Fruit fly (Drosophila melanogaster): ENCODE measurements around the gene PDZ-GEF.

PDZ-GEF gene

DNA sequence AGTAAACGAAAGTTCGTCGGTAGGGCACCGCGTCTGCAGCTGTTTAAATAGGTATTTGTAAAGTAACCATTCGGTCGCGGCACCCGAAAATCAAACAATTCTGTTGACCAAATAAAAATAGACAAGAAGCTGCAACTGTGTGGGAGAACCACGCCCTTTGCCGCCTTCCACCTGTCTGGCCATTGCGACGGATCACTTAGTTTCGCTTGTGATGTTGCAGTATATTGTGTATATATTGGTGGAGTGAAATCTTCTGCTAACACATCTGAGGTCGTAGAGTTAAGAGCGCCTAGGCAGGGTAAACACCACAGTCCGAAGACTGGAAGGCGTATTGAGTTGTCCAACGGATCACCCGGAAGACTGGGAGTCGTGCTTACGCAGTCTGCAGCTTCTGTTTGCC lies 40.2 kb upstream of the PDZ-GEF start (continued):
- TF ChIP-seq CG5953 (GFP tag; IDR thresholded peaks at IDR 0.05): no peak
- no peak for TF ChIP-seq tup (GFP tag; optimal IDR thresholded peaks at IDR 0.05)
- no peak for TF ChIP-seq Bgb (GFP tag; IDR thresholded peaks at IDR 0.05; ENCODE audit: partially characterized antibody)
- TF ChIP-seq Doc3 (GFP tag; IDR thresholded peaks at IDR 0.05; ENCODE audit: partially characterized antibody): no peak
- no peak for TF ChIP-seq CG17912 (GFP tag; optimal IDR thresholded peaks at IDR 0.05)
- peak; percentile 29 for TF ChIP-seq CG8388 (GFP tag; optimal IDR thresholded peaks at IDR 0.05)
- TF ChIP-seq CG14014 (GFP tag; IDR thresholded peaks at IDR 0.05): no peak
- TF ChIP-seq ro (GFP tag; IDR thresholded peaks at IDR 0.05): no peak
- TF ChIP-seq NFAT (GFP tag; IDR thresholded peaks at IDR 0.05): no peak
- TF ChIP-seq emc (GFP tag; optimal IDR thresholded peaks at IDR 0.05): no peak
- TF ChIP-seq CG11093 (GFP tag; IDR thresholded peaks at IDR 0.05): no peak
- no peak; the same call in 1 of the 2 replicates for TF ChIP-seq CG9932 (GFP tag; IDR thresholded peaks at IDR 0.05)
- TF ChIP-seq hbn (GFP tag; IDR thresholded peaks at IDR 0.05; ENCODE audit: partially characterized antibody): no peak
- TF ChIP-seq en (GFP tag; optimal IDR thresholded peaks at IDR 0.05): no peak
- peak; percentile 32 for TF ChIP-seq CG11504 (tag; optimal IDR thresholded peaks at IDR 0.05)
- TF ChIP-seq YL-1 (GFP tag; optimal IDR thresholded peaks at IDR 0.05): peak; percentile 22
- TF ChIP-seq gcm2 (GFP tag; optimal IDR thresholded peaks at IDR 0.05): no peak
- TF ChIP-seq ac (GFP tag; optimal IDR thresholded peaks at IDR 0.05): no peak
- TF ChIP-seq jumu (GFP tag; optimal IDR thresholded peaks at IDR 0.05): no peak
- TF ChIP-seq Nf-YA (GFP tag; IDR thresholded peaks at IDR 0.05): no peak
- TF ChIP-seq CG6683 (GFP tag; optimal IDR thresholded peaks at IDR 0.05): no peak
- TF ChIP-seq lov (optimal IDR thresholded peaks at IDR 0.05): no peak
- no peak for TF ChIP-seq lov (GFP tag; IDR thresholded peaks at IDR 0.05)
- TF ChIP-seq ems (GFP tag; optimal IDR thresholded peaks at IDR 0.05): no peak
- no peak for TF ChIP-seq Myb (GFP tag; optimal IDR thresholded peaks at IDR 0.05)
- no peak for TF ChIP-seq sd (tag; optimal IDR thresholded peaks at IDR 0.05)
- no peak for TF ChIP-seq CG10565 (GFP tag; optimal IDR thresholded peaks at IDR 0.05)
- TF ChIP-seq prd (optimal IDR thresholded peaks at IDR 0.05): no peak
- no peak for TF ChIP-seq prd (GFP tag; IDR thresholded peaks at IDR 0.05)
- TF ChIP-seq lab (GFP tag; optimal IDR thresholded peaks at IDR 0.05): peak; percentile 52
- no peak for TF ChIP-seq CG6175 (GFP tag; IDR thresholded peaks at IDR 0.05)
- peak; percentile 67 for TF ChIP-seq Asciz (GFP tag; optimal IDR thresholded peaks at IDR 0.05)
- no peak for TF ChIP-seq dysf (GFP tag; IDR thresholded peaks at IDR 0.05)
- TF ChIP-seq pita (GFP tag; optimal IDR thresholded peaks at IDR 0.05): no peak
- 0 out of 2 replicates have a peak, but pooled peaks have one; percentile 10 for TF ChIP-seq danr (GFP tag; IDR thresholded peaks at IDR 0.05)
- peak; percentile 56 for TF ChIP-seq CG1529 (GFP tag; optimal IDR thresholded peaks at IDR 0.05)
- TF ChIP-seq trem (tag; optimal IDR thresholded peaks at IDR 0.05): peak; percentile 33
- no peak for TF ChIP-seq CoRest (tag; optimal IDR thresholded peaks at IDR 0.05)
- TF ChIP-seq scrt (GFP tag; optimal IDR thresholded peaks at IDR 0.05): no peak
- TF ChIP-seq p53 (GFP tag; optimal IDR thresholded peaks at IDR 0.05): no peak
- TF ChIP-seq CG10267 (tag; optimal IDR thresholded peaks at IDR 0.05): peak; percentile 5
- no peak for TF ChIP-seq Dp (GFP tag; optimal IDR thresholded peaks at IDR 0.05)
- no peak for TF ChIP-seq pnt (GFP tag; optimal IDR thresholded peaks at IDR 0.05)
- TF ChIP-seq CG9817 (tag; optimal IDR thresholded peaks at IDR 0.05): peak; percentile 37
- TF ChIP-seq CG11723 (GFP tag; optimal IDR thresholded peaks at IDR 0.05): peak; percentile 48
- TF ChIP-seq Kr (GFP tag; optimal IDR thresholded peaks at IDR 0.05): peak; percentile 49
- TF ChIP-seq ken (GFP tag; IDR thresholded peaks at IDR 0.05): no peak
- no peak for TF ChIP-seq tin (GFP tag; optimal IDR thresholded peaks at IDR 0.05)
- peak; percentile 35 for TF ChIP-seq CG11398 (GFP tag; optimal IDR thresholded peaks at IDR 0.05)
- no peak for TF ChIP-seq ato (GFP tag; IDR thresholded peaks at IDR 0.05; ENCODE audit: partially characterized antibody)
- no peak for TF ChIP-seq CG10274 (GFP tag; optimal IDR thresholded peaks at IDR 0.05)
- TF ChIP-seq CG10321 (GFP tag; IDR thresholded peaks at IDR 0.05): no peak

All from whole organism, embryonic.